Worm (Caenorhabditis elegans) whole organism, midembryonic: Measurements from ENCODE around the gene glo-1.

Experiments used
- T22C8.4 ChIP-seq: fragments of 200-800 bp; sonication (Bioruptor generic); IDR thresholded peaks from 2 replicates; pipeline ENCODE4 v1.3.6; 2022; ENCODE audit warnings: missing genetic modification characterization, missing compliant biosample characterization
- cog-1 ChIP-seq: sonication (generic microtip); optimal IDR thresholded peaks from 2 replicates; lab custom pipeline; 2016; ENCODE audit warnings: missing genetic modification characterization, missing compliant biosample characterization
- flt-1 ChIP-seq: fragments of 200-800 bp; sonication (Bioruptor generic); IDR thresholded peaks from 2 replicates; pipeline ENCODE4 v1.3.6; 2022; ENCODE audit warnings: missing genetic modification characterization, missing compliant biosample characterization
- klf-2 ChIP-seq: fragments of 200-800 bp; sonication (Bioruptor generic); conservative IDR thresholded peaks from 2 replicates; pipeline ENCODE4 v1.3.6; 2022; ENCODE audit warnings: missing genetic modification reagents, missing genetic modification characterization, missing compliant biosample characterization
- med-1 ChIP-seq: sonication (generic microtip); optimal IDR thresholded peaks from 2 replicates; lab custom pipeline; 2017; ENCODE audit warnings: missing genetic modification characterization, mild to moderate bottlenecking, missing compliant biosample characterization, antibody characterized with exemption, missing genetic modification reagents; ENCODE audit not compliant: insufficient read depth
- ref-1 ChIP-seq: fragments of 200-800 bp; sonication (Bioruptor generic); conservative IDR thresholded peaks from 2 replicates; pipeline ENCODE4 v1.3.6; 2022; ENCODE audit warnings: missing genetic modification reagents, missing genetic modification characterization, missing compliant biosample characterization
- tab-1 ChIP-seq: fragments of 200-800 bp; sonication (Bioruptor generic); IDR thresholded peaks from 2 replicates; pipeline ENCODE4 v1.3.6; 2022; ENCODE audit warnings: missing genetic modification characterization, missing compliant biosample characterization
- ztf-23 ChIP-seq: fragments of 200-800 bp; sonication (Bioruptor generic); IDR thresholded peaks from 2 replicates; pipeline ENCODE4 v1.3.6; 2022; ENCODE audit warnings: missing genetic modification reagents, missing genetic modification characterization, missing compliant biosample characterization
- ztf-29 ChIP-seq: fragments of 200-800 bp; sonication (Bioruptor generic); IDR thresholded peaks from 2 replicates; pipeline ENCODE4 v1.3.6; 2022; ENCODE audit warnings: missing genetic modification reagents, missing genetic modification characterization, missing compliant biosample characterization

The glo-1 gene

ce11 chrX:9893069-9893468 is 11.1 kb upstream of the glo-1 start:
- TF ChIP-seq med-1, result no peak
- no peak for TF ChIP-seq T22C8.4 (GFP tag; lab: Robert Waterston, UW)
- TF ChIP-seq ref-1 (GFP tag; lab: Robert Waterston, UW), result no peak
- no peak for TF ChIP-seq ztf-23 (GFP tag; lab: Robert Waterston, UW)
- no peak for TF ChIP-seq tab-1
- TF ChIP-seq ztf-29 (GFP tag; lab: Robert Waterston, UW), result no peak
- no peak for TF ChIP-seq klf-2 (GFP tag; lab: Robert Waterston, UW)
- no peak for TF ChIP-seq flt-1 (GFP tag; lab: Robert Waterston, UW)

- no peak for TF ChIP-seq flt-1 (GFP tag; lab: Robert Waterston, UW)
- TF ChIP-seq T22C8.4 (GFP tag; lab: Robert Waterston, UW), result no peak
Observed at ce11 chrX:9892323-9892722, 10.3 kb upstream of the glo-1 start, which contains the start of gene F21G4.1. F21G4.1 (minus strand) TSS chrX:9892328.

ce11 chrX:9883837-9884324 is 1.9 kb upstream of the glo-1 start, which contains the start of gene mrp-4:
mrp-4 (plus strand) TSS chrX:9884274.
- TF ChIP-seq klf-2 (GFP tag; lab: Robert Waterston, UW), result no peak
- no peak for TF ChIP-seq tab-1
- no peak for TF ChIP-seq med-1
- TF ChIP-seq ztf-29 (GFP tag; lab: Robert Waterston, UW), result no peak
- TF ChIP-seq flt-1 (GFP tag; lab: Robert Waterston, UW), result no peak
- TF ChIP-seq ref-1 (GFP tag; lab: Robert Waterston, UW), result no peak
- TF ChIP-seq cog-1, result no peak
- TF ChIP-seq T22C8.4 (GFP tag; lab: Robert Waterston, UW), result no peak
- TF ChIP-seq ztf-23 (GFP tag; lab: Robert Waterston, UW), result no peak

DNA sequence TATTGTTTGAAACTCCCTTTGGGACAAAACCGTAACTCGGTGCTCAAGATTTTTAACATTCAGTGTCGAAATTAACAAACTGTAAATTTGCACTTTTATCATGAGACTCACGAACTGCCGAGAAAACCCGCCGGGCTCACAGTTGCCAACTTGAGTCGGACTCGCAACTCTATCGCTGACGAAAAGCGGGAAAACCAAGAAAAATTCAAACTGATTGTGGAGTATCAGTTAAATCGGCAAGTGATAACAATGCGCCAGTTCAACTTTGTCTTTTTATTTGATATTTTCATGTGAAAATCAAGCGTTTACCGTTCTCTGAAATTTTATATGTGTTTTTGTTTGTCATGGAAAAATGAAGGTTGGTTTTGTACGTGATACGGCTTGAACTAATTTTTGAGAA is 560 bp upstream of the glo-1 start:
- TF ChIP-seq ref-1 (GFP tag; lab: Robert Waterston, UW) (no peak), flt-1 (GFP tag; lab: Robert Waterston, UW) (no peak), T22C8.4 (GFP tag; lab: Robert Waterston, UW) (no peak), ztf-29 (GFP tag; lab: Robert Waterston, UW) (no peak), klf-2 (GFP tag; lab: Robert Waterston, UW) (no peak), med-1 (no peak), tab-1 (no peak), cog-1 (no peak)

DNA sequence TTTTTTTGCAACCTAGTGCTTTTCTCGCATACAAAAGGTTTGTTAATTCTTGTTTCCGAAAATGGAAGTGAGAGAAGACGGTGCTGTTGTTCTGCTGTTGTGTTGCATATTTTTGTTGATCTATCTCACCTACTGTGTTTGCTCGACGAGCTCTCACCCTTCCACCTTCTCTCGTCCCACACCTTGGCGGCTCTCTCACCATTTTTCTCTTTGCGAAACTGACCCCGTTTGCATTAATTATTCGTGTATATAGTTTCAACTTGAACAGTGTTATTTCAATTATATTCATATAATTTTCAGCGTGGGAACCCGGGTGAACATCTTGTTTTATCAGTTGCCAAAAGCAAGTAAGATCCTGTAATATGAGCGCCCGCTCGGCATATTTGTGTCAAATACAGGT is 4.9 kb downstream of the glo-1 start, which contains the start of gene R07B1.9:
Gene R07B1.9 (plus strand): TSS at position 301 of the 400 bp plus-strand sequence.
- TF ChIP-seq flt-1 (GFP tag; lab: Robert Waterston, UW) (no peak), tab-1 (no peak), klf-2 (GFP tag; lab: Robert Waterston, UW) (no peak), T22C8.4 (GFP tag; lab: Robert Waterston, UW) (no peak), ztf-29 (GFP tag; lab: Robert Waterston, UW) (no peak), cog-1 (no peak), med-1 (no peak), ztf-23 (GFP tag; lab: Robert Waterston, UW) (no peak), ref-1 (GFP tag; lab: Robert Waterston, UW) (no peak)

ce11 chrX:9872554-9872953 is 9.5 kb downstream of the glo-1 start, which contains the start of gene R07B1.8:
R07B1.8 (minus strand) TSS chrX:9872654.
- no peak for TF ChIP-seq ztf-29 (GFP tag; lab: Robert Waterston, UW)

DNA sequence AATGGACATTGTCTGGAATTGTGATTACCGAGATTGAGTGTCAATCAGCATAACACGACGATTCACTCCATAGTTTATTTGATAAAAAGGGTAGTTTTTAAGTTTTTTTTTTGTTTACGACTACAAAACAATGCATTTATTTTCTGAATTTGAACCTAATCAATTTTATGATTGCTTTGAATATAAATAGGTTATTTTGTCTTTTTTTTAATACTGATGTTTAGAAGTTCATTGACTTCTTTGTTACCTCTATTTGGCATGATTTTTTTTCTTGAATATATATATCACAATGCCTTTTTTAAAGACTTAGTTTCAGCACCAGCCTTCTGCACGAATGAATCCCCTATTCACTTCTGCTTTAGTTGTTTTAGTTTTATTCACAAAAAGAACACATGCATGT is 12.5 kb downstream of the glo-1 start, which contains the start of gene R07B1.13:
Gene R07B1.13 (plus strand): TSS at position 301 of the 400 bp plus-strand sequence.
- no peak for TF ChIP-seq tab-1
- TF ChIP-seq ztf-23 (GFP tag; lab: Robert Waterston, UW), result no peak
- TF ChIP-seq flt-1 (GFP tag; lab: Robert Waterston, UW), result no peak
- no peak for TF ChIP-seq ztf-29 (GFP tag; lab: Robert Waterston, UW)
- TF ChIP-seq klf-2 (GFP tag; lab: Robert Waterston, UW), result no peak
- TF ChIP-seq cog-1, result no peak
- TF ChIP-seq med-1, result no peak
- TF ChIP-seq ref-1 (GFP tag; lab: Robert Waterston, UW), result no peak
- no peak for TF ChIP-seq T22C8.4 (GFP tag; lab: Robert Waterston, UW)

- TF ChIP-seq T22C8.4 (GFP tag; lab: Robert Waterston, UW) (no peak), cog-1 (no peak), klf-2 (GFP tag; lab: Robert Waterston, UW) (no peak), flt-1 (GFP tag; lab: Robert Waterston, UW) (no peak)
Observed at ce11 chrX:9868820-9869219, 13.2 kb downstream of the glo-1 start, which contains the start of gene R07B1.7. R07B1.7 (plus strand) TSS chrX:9869120.

- no peak for TF ChIP-seq cog-1
- TF ChIP-seq ztf-23 (GFP tag; lab: Robert Waterston, UW), result no peak
- no peak for TF ChIP-seq ztf-29 (GFP tag; lab: Robert Waterston, UW)
- TF ChIP-seq ref-1 (GFP tag; lab: Robert Waterston, UW), result no peak
- no peak for TF ChIP-seq klf-2 (GFP tag; lab: Robert Waterston, UW)
- TF ChIP-seq tab-1, result no peak
- no peak for TF ChIP-seq T22C8.4 (GFP tag; lab: Robert Waterston, UW)
- TF ChIP-seq flt-1 (GFP tag; lab: Robert Waterston, UW), result no peak
- no peak for TF ChIP-seq med-1
Observed at ce11 chrX:9866355-9866754, 15.7 kb downstream of the glo-1 start, which contains the start of gene R07B1.6. R07B1.6 (plus strand) TSS chrX:9866655.

DNA sequence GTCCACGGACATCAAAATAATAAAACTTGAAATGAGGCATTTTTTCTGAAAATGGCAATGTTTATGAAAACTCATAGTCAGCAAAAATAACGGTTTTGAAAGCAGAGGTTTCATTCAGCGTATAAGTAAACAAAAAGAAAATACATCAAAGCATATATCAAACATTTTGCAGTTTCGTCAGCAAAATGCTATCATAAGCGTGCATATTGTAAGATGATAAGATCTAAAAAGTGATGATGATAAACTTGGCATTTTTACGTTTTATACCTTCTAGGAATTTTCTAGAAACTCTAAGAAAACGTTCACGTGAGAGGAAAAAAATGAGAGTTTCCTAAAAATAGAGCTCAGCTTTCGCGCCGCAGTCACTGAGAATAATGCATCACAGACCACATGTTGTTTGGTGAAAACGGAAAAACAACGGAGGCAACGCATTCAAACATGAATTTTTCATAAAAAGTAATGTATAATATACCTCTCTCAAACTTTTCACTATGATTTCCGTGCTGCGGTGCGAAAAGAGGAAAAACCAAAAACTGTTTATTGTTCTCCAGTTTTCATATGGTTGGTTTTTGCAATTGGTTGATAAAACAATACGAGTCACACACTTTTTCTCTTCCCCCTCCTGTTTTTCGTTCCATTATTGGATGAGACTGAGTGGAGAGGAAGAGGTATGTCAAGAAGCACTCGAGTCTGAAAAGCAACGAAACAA is 18.9 kb downstream of the glo-1 start, which contains the start of the genes gst-36 and R07B1.5:
Gene gst-36 (minus strand): TSS at position 45 of the 709 bp plus-strand sequence.
Gene R07B1.5 (plus strand): TSS at position 665 of the 709 bp plus-strand sequence.
- TF ChIP-seq klf-2 (GFP tag; lab: Robert Waterston, UW), result no peak
- TF ChIP-seq med-1, result no peak
- no peak for TF ChIP-seq tab-1
- TF ChIP-seq ztf-29 (GFP tag; lab: Robert Waterston, UW), result no peak
- no peak for TF ChIP-seq T22C8.4 (GFP tag; lab: Robert Waterston, UW)
- TF ChIP-seq ztf-23 (GFP tag; lab: Robert Waterston, UW), result no peak
- TF ChIP-seq cog-1, result no peak
- no peak for TF ChIP-seq ref-1 (GFP tag; lab: Robert Waterston, UW)
